Fruit fly (Drosophila melanogaster): ENCODE measurements around the gene ND-75.

ND-75 gene

DNA sequence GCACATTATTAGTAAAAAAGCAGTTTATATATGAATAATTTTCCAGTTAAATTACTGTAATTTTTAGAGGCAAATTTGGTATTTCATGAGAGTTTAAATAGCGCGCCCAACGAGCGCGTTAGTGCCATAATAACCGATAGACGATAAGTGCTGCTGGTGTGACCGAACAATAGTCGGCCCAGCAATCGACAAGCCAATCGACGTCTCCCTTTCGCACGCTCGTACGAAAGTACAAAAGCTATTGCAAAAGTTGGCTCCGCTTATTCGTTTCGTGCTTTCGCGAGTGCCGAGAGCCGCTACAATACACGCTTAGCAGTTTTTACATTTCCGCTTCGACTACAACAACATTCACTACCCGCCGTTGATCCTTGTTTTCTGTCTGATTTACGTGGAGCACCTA is 9.2 kb downstream of the ND-75 start, which contains the start of gene Trxr1 (continued):
- TF ChIP-seq sob (GFP tag; IDR thresholded peaks at IDR 0.05) (no peak), nerfin-1 (tag; optimal IDR thresholded peaks at IDR 0.05) (no peak), CG8281 (tag; optimal IDR thresholded peaks at IDR 0.05) (no peak), sug (tag; optimal IDR thresholded peaks at IDR 0.05) (no peak), fru (optimal IDR thresholded peaks at IDR 0.05) (no peak), ham (GFP tag; IDR thresholded peaks at IDR 0.05) (no peak), kni (GFP tag; optimal IDR thresholded peaks at IDR 0.05) (no peak), CG10431 (GFP tag; optimal IDR thresholded peaks at IDR 0.05) (no peak), Jarid2 (GFP tag; optimal IDR thresholded peaks at IDR 0.05) (no peak), CG10274 (GFP tag; optimal IDR thresholded peaks at IDR 0.05) (no peak), Ets65A (GFP tag) (no peak), sc (optimal IDR thresholded peaks at IDR 0.05) (no peak), sc (GFP tag; optimal IDR thresholded peaks at IDR 0.05) (no peak), chif (GFP tag; optimal IDR thresholded peaks at IDR 0.05) (no peak), tna (GFP tag; IDR thresholded peaks at IDR 0.05; ENCODE audit: partially characterized antibody) (peak; percentile 76), CG11093 (GFP tag; IDR thresholded peaks at IDR 0.05) (no peak), Dll (GFP tag; IDR thresholded peaks at IDR 0.05; ENCODE audit: partially characterized antibody) (peak; percentile 57; the same call in 2 of the 4 replicates), Hsf (GFP tag; optimal IDR thresholded peaks at IDR 0.05) (no peak), ato (GFP tag; IDR thresholded peaks at IDR 0.05; ENCODE audit: partially characterized antibody) (peak; percentile 53; the same call in 1 of the 2 replicates), HmgZ (tag; optimal IDR thresholded peaks at IDR 0.05) (peak; percentile 67), pho (GFP tag; optimal IDR thresholded peaks at IDR 0.05) (no peak), pum (GFP tag; optimal IDR thresholded peaks at IDR 0.05) (no peak), CG10979 (tag; optimal IDR thresholded peaks at IDR 0.05) (no peak), MBD-R2 (GFP tag; IDR thresholded peaks at IDR 0.05) (peak; percentile 58), CG17385 (GFP tag; optimal IDR thresholded peaks at IDR 0.05) (no peak), Elba2 (GFP tag; optimal IDR thresholded peaks at IDR 0.05) (no peak), CG33213 (GFP tag; optimal IDR thresholded peaks at IDR 0.05) (no peak), Blimp-1 (GFP tag; optimal IDR thresholded peaks at IDR 0.05) (no peak), CG13123 (GFP tag; optimal IDR thresholded peaks at IDR 0.05) (no peak), CG3407 (GFP tag; optimal IDR thresholded peaks at IDR 0.05) (no peak), CG17359 (tag; optimal IDR thresholded peaks at IDR 0.05) (no peak), NfI (GFP tag; optimal IDR thresholded peaks at IDR 0.05) (no peak), Dek (tag; optimal IDR thresholded peaks at IDR 0.05) (no peak), Camta (GFP tag; optimal IDR thresholded peaks at IDR 0.05) (no peak), MTF-1 (GFP tag; optimal IDR thresholded peaks at IDR 0.05; ENCODE audit: borderline replicate concordance) (no peak), crp (GFP tag; optimal IDR thresholded peaks at IDR 0.05) (no peak), CG11696 (GFP tag; IDR thresholded peaks at IDR 0.05) (no peak), vfl (GFP tag; optimal IDR thresholded peaks at IDR 0.05) (no peak), sim (GFP tag; IDR thresholded peaks at IDR 0.05) (no peak), shn (GFP tag; optimal IDR thresholded peaks at IDR 0.05) (no peak), jigr1 (GFP tag; IDR thresholded peaks at IDR 0.05) (no peak), vnd (GFP tag; IDR thresholded peaks at IDR 0.05; ENCODE audit: partially characterized antibody) (peak; percentile 57), CG33557 (GFP tag; optimal IDR thresholded peaks at IDR 0.05) (no peak), Fer1 (GFP tag; optimal IDR thresholded peaks at IDR 0.05) (peak; percentile 28), mirr (GFP tag; optimal IDR thresholded peaks at IDR 0.05) (no peak), HLH4C (GFP tag; IDR thresholded peaks at IDR 0.05; ENCODE audit: partially characterized antibody) (peak; percentile 77), CG31388 (GFP tag; optimal IDR thresholded peaks at IDR 0.05) (no peak), CG17568 (GFP tag; optimal IDR thresholded peaks at IDR 0.05) (no peak), dmrt11E (tag; optimal IDR thresholded peaks at IDR 0.05) (no peak), tap (tag; optimal IDR thresholded peaks at IDR 0.05) (no peak), Bdp1 (GFP tag; optimal IDR thresholded peaks at IDR 0.05) (no peak)
